Fruit fly (Drosophila melanogaster) whole organism, wandering third instar larva: ENCODE data around the gene CG14200.

Experiments
- Abd-B ChIP-seq: fragments of >200 bp; optimal IDR thresholded peaks from 2 replicates; lab custom pipeline; 2017; ENCODE audit warnings: missing biosample characterization, missing genetic modification characterization
- CG32264 ChIP-seq: fragments of 200-800 bp; sonication (Bioruptor generic); optimal IDR thresholded peaks from 2 replicates; lab custom pipeline; 2016; ENCODE audit warnings: missing biosample characterization, missing genetic modification characterization
- CG9705 ChIP-seq: fragments of 200-800 bp; sonication (Bioruptor generic); optimal IDR thresholded peaks from 2 replicates; lab custom pipeline; 2018; ENCODE audit warnings: missing biosample characterization, mild to moderate bottlenecking, missing genetic modification characterization
- CrebA ChIP-seq: fragments of 200-800 bp; sonication (Bioruptor generic); optimal IDR thresholded peaks from 2 replicates; lab custom pipeline; 2016; ENCODE audit warnings: missing biosample characterization, mild to moderate bottlenecking, missing genetic modification characterization, borderline replicate concordance
- Dfd ChIP-seq: fragments of >200 bp; optimal IDR thresholded peaks from 2 replicates; lab custom pipeline; 2017; ENCODE audit warnings: missing biosample characterization, missing genetic modification characterization
- Dif ChIP-seq: fragments of 200-275, 200-300 bp; sonication (Bioruptor generic); optimal IDR thresholded peaks from 2 replicates; lab custom pipeline; 2018; ENCODE audit warnings: missing biosample characterization, missing genetic modification characterization; ENCODE audit not compliant: partially characterized antibody
- GATAd ChIP-seq: sonication (Bioruptor generic); optimal IDR thresholded peaks from 2 replicates; lab custom pipeline; 2016; ENCODE audit warnings: missing biosample characterization, missing genetic modification characterization
- HLH106 ChIP-seq: fragments of 200-800 bp; optimal IDR thresholded peaks from 3 replicates; lab custom pipeline; 2019; ENCODE audit warnings: missing biosample characterization, mild to moderate bottlenecking, missing genetic modification characterization, moderate library complexity
- Hnf4 ChIP-seq: fragments of 200-800 bp; sonication (Bioruptor generic); optimal IDR thresholded peaks from 2 replicates; lab custom pipeline; 2016; ENCODE audit warnings: missing biosample characterization, mild to moderate bottlenecking, missing genetic modification characterization
- Hr83 ChIP-seq: fragments of 200-300 bp; sonication (Bioruptor generic); optimal IDR thresholded peaks from 2 replicates; lab custom pipeline; 2016; ENCODE audit warnings: missing biosample characterization, mild to moderate bottlenecking, missing genetic modification characterization, moderate library complexity; ENCODE audit not compliant: poor library complexity, severe bottlenecking
- Jra ChIP-seq: sonication (Bioruptor generic); optimal IDR thresholded peaks from 2 replicates; lab custom pipeline; 2016; ENCODE audit warnings: missing biosample characterization, missing genetic modification characterization
- Mio ChIP-seq: sonication (Bioruptor generic); optimal IDR thresholded peaks from 2 replicates; lab custom pipeline; 2016; ENCODE audit warnings: missing biosample characterization, missing genetic modification characterization
- Myc ChIP-seq: fragments of >200 bp; optimal IDR thresholded peaks from 2 replicates; lab custom pipeline; 2017
- N ChIP-seq: fragments of >200 bp; optimal IDR thresholded peaks from 2 replicates; lab custom pipeline; 2018; ENCODE audit warnings: missing biosample characterization, missing external identifiers, missing genetic modification characterization
- OdsH ChIP-seq: fragments of 200-800 bp; sonication (Bioruptor generic); optimal IDR thresholded peaks from 2 replicates; lab custom pipeline; 2016; ENCODE audit warnings: missing biosample characterization, mild to moderate bottlenecking, missing genetic modification characterization
- Rel ChIP-seq, 2 experiments: fragments of 200-800 bp; sonication (Bioruptor generic) in 1 of 2; optimal IDR thresholded peaks; 2 replicates in 1 of 2; 3 replicates in 1 of 2; lab custom pipeline; 2016 to 2019; ENCODE audit warnings: mild to moderate bottlenecking in 2 of 2, missing biosample characterization in 2 of 2, missing genetic modification characterization in 2 of 2, moderate library complexity in 1 of 2
- Sp1 ChIP-seq: fragments of 200-800 bp; sonication (Bioruptor generic); optimal IDR thresholded peaks from 3 replicates; lab custom pipeline; 2019; ENCODE audit warnings: missing biosample characterization, mild to moderate bottlenecking, missing genetic modification characterization, moderate library complexity
- br ChIP-seq: fragments of 200-800 bp; sonication (Bioruptor generic); optimal IDR thresholded peaks from 2 replicates; lab custom pipeline; 2016; ENCODE audit warnings: missing biosample characterization, missing genetic modification characterization
- brk ChIP-seq: fragments of 200-800 bp; sonication (Bioruptor generic); optimal IDR thresholded peaks from 2 replicates; lab custom pipeline; 2016; ENCODE audit warnings: missing biosample characterization, mild to moderate bottlenecking, missing genetic modification characterization
- ey ChIP-seq: fragments of 200-800 bp; sonication (Bioruptor generic); optimal IDR thresholded peaks from 2 replicates; lab custom pipeline; 2016; ENCODE audit warnings: missing biosample characterization, missing genetic modification characterization
- foxo ChIP-seq, 2 experiments: fragments of 200-800 bp; sonication (Bioruptor generic); optimal IDR thresholded peaks; 2 replicates in 1 of 2; 3 replicates in 1 of 2; lab custom pipeline; 2016 to 2017; ENCODE audit warnings: missing biosample characterization in 2 of 2, missing genetic modification characterization in 2 of 2
- fru ChIP-seq: fragments of 200-800 bp; sonication (Bioruptor generic); optimal IDR thresholded peaks from 3 replicates; lab custom pipeline; 2016; ENCODE audit warnings: missing biosample characterization, mild to moderate bottlenecking, missing genetic modification characterization
- jim ChIP-seq: fragments of 175-275, 200-325 bp; sonication (Bioruptor generic); optimal IDR thresholded peaks from 2 replicates; lab custom pipeline; 2016; ENCODE audit warnings: missing biosample characterization, mild to moderate bottlenecking, missing genetic modification characterization
- lola ChIP-seq: fragments of >200 bp; optimal IDR thresholded peaks from 2 replicates; lab custom pipeline; 2017; ENCODE audit warnings: missing biosample characterization, missing genetic modification characterization
- pan ChIP-seq: fragments of >200 bp; optimal IDR thresholded peaks from 2 replicates; lab custom pipeline; 2017
- psq ChIP-seq: fragments of 200-800 bp; sonication (Bioruptor generic); optimal IDR thresholded peaks from 3 replicates; lab custom pipeline; 2017; ENCODE audit warnings: missing biosample characterization, mild to moderate bottlenecking, missing genetic modification characterization, moderate library complexity
- rgr ChIP-seq: fragments of 200-800 bp; sonication (Bioruptor generic); optimal IDR thresholded peaks from 3 replicates; lab custom pipeline; 2016; ENCODE audit warnings: missing biosample characterization, mild to moderate bottlenecking, missing genetic modification characterization
- sage ChIP-seq: fragments of 200-800 bp; sonication (Bioruptor generic); optimal IDR thresholded peaks from 2 replicates; lab custom pipeline; 2016; ENCODE audit warnings: missing biosample characterization, mild to moderate bottlenecking, missing genetic modification characterization
- sv ChIP-seq: fragments of 200-800 bp; sonication (Bioruptor generic); optimal IDR thresholded peaks from 3 replicates; lab custom pipeline; 2016; ENCODE audit warnings: missing biosample characterization, missing genetic modification characterization
- tai ChIP-seq: sonication (Bioruptor generic); optimal IDR thresholded peaks from 2 replicates; lab custom pipeline; 2016; ENCODE audit warnings: missing biosample characterization, missing genetic modification characterization
- woc ChIP-seq: sonication (Bioruptor generic); optimal IDR thresholded peaks from 2 replicates; lab custom pipeline; 2016; ENCODE audit warnings: missing biosample characterization, mild to moderate bottlenecking, missing genetic modification characterization

Gene CG14200

DNA sequence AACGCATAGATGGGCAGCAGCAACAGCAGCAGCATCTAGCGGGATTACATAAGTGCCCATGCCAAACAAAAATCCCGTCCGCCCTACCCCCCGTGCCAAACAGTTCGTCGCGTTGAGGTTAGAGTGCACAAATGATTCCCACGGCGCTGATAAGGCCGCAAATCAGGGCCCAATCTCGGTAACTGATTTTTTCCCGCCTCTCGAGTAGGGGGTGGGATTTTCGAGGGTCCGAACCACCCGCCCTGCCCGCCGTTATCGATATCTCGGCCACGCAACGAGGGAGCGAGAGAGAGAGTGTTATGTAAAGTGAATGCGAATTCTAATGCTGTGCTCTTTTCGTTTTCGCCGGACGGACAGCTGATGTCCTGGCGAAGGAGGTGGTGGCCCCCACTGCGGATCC lies 25.6 kb downstream of the CG14200 start:
- no peak for TF ChIP-seq brk
- TF ChIP-seq fru (GFP tag; lab: Kevin White, UChicago): no peak
- TF ChIP-seq Hr83: no peak
- TF ChIP-seq tai (GFP tag; lab: Kevin White, UChicago): no peak
- TF ChIP-seq OdsH (GFP tag; lab: Kevin White, UChicago): no peak
- TF ChIP-seq rgr (GFP tag; lab: Kevin White, UChicago): no peak
- TF ChIP-seq Sp1: no peak
- no peak for TF ChIP-seq ey (GFP tag; lab: Kevin White, UChicago)
- TF ChIP-seq CrebA (GFP tag; lab: Kevin White, UChicago): no peak
- no peak for TF ChIP-seq sv
- no peak for TF ChIP-seq psq (GFP tag; lab: Kevin White, UChicago)
- no peak for TF ChIP-seq Abd-B (GFP tag; lab: Kevin White, UChicago)
- no peak for TF ChIP-seq br (GFP tag; lab: Kevin White, UChicago)
- TF ChIP-seq Jra (GFP tag; lab: Kevin White, UChicago): no peak
- no peak for TF ChIP-seq Mio (GFP tag; lab: Kevin White, UChicago)
- no peak for TF ChIP-seq GATAd (GFP tag; lab: Kevin White, UChicago)
- TF ChIP-seq Dif (GFP tag; lab: Kevin White, UChicago): no peak
- TF ChIP-seq Dfd (GFP tag; lab: Kevin White, UChicago): no peak

dm6 chrX:19521753-19522383 lies 26.6 kb downstream of the CG14200 start, which contains the start of the genes Idh3a and CoRest:
Idh3a (minus strand) TSS chrX:19521810.
CoRest (plus strand) TSS chrX:19521929.
- peak in 1 of 2 experiments; percentile 28 for TF ChIP-seq foxo (GFP tag; optimal IDR thresholded peaks at IDR 0.05; lab: Kevin White, UChicago)
- TF ChIP-seq CG9705 (GFP tag; lab: Kevin White, UChicago): peak; percentile 33
- no peak for TF ChIP-seq GATAd (GFP tag; lab: Kevin White, UChicago)
- TF ChIP-seq Myc (lab: Kevin White, UChicago): peak; percentile 53
- TF ChIP-seq HLH106: peak; percentile 42
- TF ChIP-seq lola (GFP tag; lab: Kevin White, UChicago): no peak
- TF ChIP-seq Rel (GFP tag; optimal IDR thresholded peaks at IDR 0.05; lab: Kevin White, UChicago): no peak
- TF ChIP-seq Rel (tag; optimal IDR thresholded peaks at IDR 0.05; lab: Kevin White, UChicago): peak; percentile 12

DNA sequence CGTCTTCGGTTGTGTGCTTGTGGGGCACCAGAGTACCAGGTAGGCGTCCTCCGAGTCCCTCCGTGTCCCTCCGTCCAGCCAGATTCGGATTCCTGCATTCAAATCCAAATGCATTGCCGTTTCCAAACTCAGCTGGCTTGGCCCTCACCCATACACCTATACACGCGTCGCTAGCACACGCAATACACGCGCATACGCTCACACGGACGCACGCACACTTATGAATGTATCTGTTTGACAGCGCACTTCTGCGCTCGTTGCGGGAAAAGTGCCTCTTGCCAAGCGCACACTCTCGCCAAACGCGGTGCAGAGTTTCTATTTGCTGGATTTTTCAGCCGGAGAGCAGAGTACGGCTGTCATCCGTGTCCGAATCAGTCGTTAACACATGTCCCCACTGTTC lies 27.3 kb downstream of the CG14200 start:
- TF ChIP-seq CG32264 (GFP tag; lab: Kevin White, UChicago) (no peak), N (GFP tag; lab: Kevin White, UChicago) (peak; percentile 84), jim (GFP tag; lab: Kevin White, UChicago) (no peak), Sp1 (no peak), Hnf4 (GFP tag; lab: Kevin White, UChicago) (no peak), Hr83 (no peak)

- TF ChIP-seq pan (lab: Kevin White, UChicago): no peak
- TF ChIP-seq Dif (GFP tag; lab: Kevin White, UChicago): no peak
- no peak for TF ChIP-seq GATAd (GFP tag; lab: Kevin White, UChicago)
- no peak for TF ChIP-seq jim (GFP tag; lab: Kevin White, UChicago)
- no peak for TF ChIP-seq Rel (GFP tag; optimal IDR thresholded peaks at IDR 0.05; lab: Kevin White, UChicago)
- TF ChIP-seq Rel (tag; optimal IDR thresholded peaks at IDR 0.05; lab: Kevin White, UChicago): no peak
- TF ChIP-seq Dfd (GFP tag; lab: Kevin White, UChicago): no peak
- no peak for TF ChIP-seq HLH106
- no peak for TF ChIP-seq psq (GFP tag; lab: Kevin White, UChicago)
- TF ChIP-seq Myc (lab: Kevin White, UChicago): no peak
- TF ChIP-seq CrebA (GFP tag; lab: Kevin White, UChicago): no peak
- no peak for TF ChIP-seq sage (GFP tag; lab: Kevin White, UChicago)
- TF ChIP-seq woc (GFP tag; lab: Kevin White, UChicago): no peak
- no peak for TF ChIP-seq CG32264 (GFP tag; lab: Kevin White, UChicago)
- no peak for TF ChIP-seq Sp1
- TF ChIP-seq CG9705 (GFP tag; lab: Kevin White, UChicago): no peak
- TF ChIP-seq lola (GFP tag; lab: Kevin White, UChicago): no peak
- no peak for TF ChIP-seq Jra (GFP tag; lab: Kevin White, UChicago)
- TF ChIP-seq Mio (GFP tag; lab: Kevin White, UChicago): no peak
- no peak for TF ChIP-seq Hnf4 (GFP tag; lab: Kevin White, UChicago)
- TF ChIP-seq, all 38 proteins: peak for 0
Observed at dm6 chrX:19531642-19532041, 36.3 kb downstream of the CG14200 start, which contains the start of gene CG12231. CG12231 (minus strand) TSS chrX:19531742.
